Fruit fly (Drosophila melanogaster) whole organism, embryonic: Measurements from ENCODE around the gene Rab39.

ENCODE experiments used
- Adf1 ChIP-seq: fragments of 200-800 bp; sonication (Bioruptor generic); IDR thresholded peaks from 2 replicates; pipeline ENCODE4 v1.3.6; 2022; ENCODE audit warnings: missing biosample characterization, missing genetic modification characterization
- BtbVII ChIP-seq: fragments of 200-800 bp; sonication (Bioruptor generic); optimal IDR thresholded peaks from 3 replicates; lab custom pipeline; 2017; ENCODE audit warnings: missing biosample characterization, mild to moderate bottlenecking, missing genetic modification characterization
- CG10431 ChIP-seq: fragments of 200-800 bp; sonication (Bioruptor generic); optimal IDR thresholded peaks from 3 replicates; lab custom pipeline; 2018; ENCODE audit warnings: missing biosample characterization, mild to moderate bottlenecking, missing genetic modification characterization
- CG10959 ChIP-seq: fragments of 200-800 bp; sonication (Bioruptor generic); IDR thresholded peaks from 2 replicates; pipeline ENCODE4 v1.3.6; 2022; ENCODE audit warnings: missing biosample characterization, missing genetic modification characterization
- CG12104 ChIP-seq: fragments of 200-800 bp; sonication (Bioruptor generic); optimal IDR thresholded peaks from 3 replicates; lab custom pipeline; 2016; ENCODE audit warnings: missing biosample characterization, missing genetic modification characterization
- CG13123 ChIP-seq: fragments of 200-800 bp; sonication (Bioruptor generic); optimal IDR thresholded peaks from 2 replicates; lab custom pipeline; 2016; ENCODE audit warnings: missing biosample characterization, missing genetic modification characterization
- CG13296 ChIP-seq: fragments of 200-800 bp; sonication (Bioruptor generic); optimal IDR thresholded peaks from 3 replicates; lab custom pipeline; 2018; ENCODE audit warnings: missing biosample characterization, mild to moderate bottlenecking, missing genetic modification characterization
- CG1529 ChIP-seq: fragments of 200-800 bp; sonication (Bioruptor generic); optimal IDR thresholded peaks from 3 replicates; lab custom pipeline; 2018; ENCODE audit warnings: missing biosample characterization, missing genetic modification characterization
- CG1647 ChIP-seq: fragments of 200-800 bp; sonication (Bioruptor generic); optimal IDR thresholded peaks from 3 replicates; lab custom pipeline; 2016; ENCODE audit warnings: missing biosample characterization, missing genetic modification characterization
- CG16779 ChIP-seq: fragments of 200-800 bp; sonication (Bioruptor generic); IDR thresholded peaks from 2 replicates; pipeline ENCODE4 v1.3.6; 2022; ENCODE audit warnings: missing biosample characterization, missing genetic modification characterization
- CG17186 ChIP-seq: fragments of 200-800 bp; sonication (Bioruptor generic); optimal IDR thresholded peaks from 3 replicates; lab custom pipeline; 2017; ENCODE audit warnings: missing biosample characterization, missing genetic modification reagents, missing genetic modification characterization
- CG17612 ChIP-seq: fragments of 200-800 bp; sonication (Bioruptor generic); IDR thresholded peaks from 2 replicates; pipeline ENCODE4 v1.3.6; 2022; ENCODE audit warnings: missing biosample characterization, missing genetic modification characterization
- CG31365 ChIP-seq: fragments of 200-800 bp; sonication (Bioruptor generic); optimal IDR thresholded peaks from 2 replicates; lab custom pipeline; 2018; ENCODE audit warnings: missing biosample characterization, mild to moderate bottlenecking, missing genetic modification characterization
- CG34376 ChIP-seq: fragments of 200-800 bp; sonication (Bioruptor generic); optimal IDR thresholded peaks from 2 replicates; lab custom pipeline; 2018; ENCODE audit warnings: missing biosample characterization, mild to moderate bottlenecking, missing genetic modification characterization
- CG3995 ChIP-seq: fragments of 200-800 bp; sonication (Bioruptor generic); optimal IDR thresholded peaks from 3 replicates; lab custom pipeline; 2016; ENCODE audit warnings: missing biosample characterization, missing genetic modification characterization
- CG43689 ChIP-seq: fragments of 200-800 bp; sonication (Bioruptor generic); IDR thresholded peaks from 2 replicates; pipeline ENCODE4 v1.3.6; 2022; ENCODE audit warnings: missing biosample characterization, missing genetic modification characterization
- CG5180 ChIP-seq: fragments of 200-800 bp; sonication (Bioruptor generic); optimal IDR thresholded peaks from 3 replicates; lab custom pipeline; 2017; ENCODE audit warnings: missing biosample characterization, missing genetic modification characterization, mild to moderate bottlenecking, moderate library complexity, missing genetic modification reagents
- CG6254 ChIP-seq: fragments of 200-800 bp; sonication (Bioruptor generic); optimal IDR thresholded peaks from 3 replicates; lab custom pipeline; 2017; ENCODE audit warnings: mild to moderate bottlenecking, missing biosample characterization, missing genetic modification reagents, missing genetic modification characterization
- CG7786 ChIP-seq: fragments of 200-800 bp; sonication (Bioruptor generic); optimal IDR thresholded peaks from 2 replicates; lab custom pipeline; 2016; ENCODE audit warnings: missing biosample characterization, missing genetic modification characterization
- CG7928 ChIP-seq: fragments of 200-800 bp; sonication (Bioruptor generic); optimal IDR thresholded peaks from 2 replicates; lab custom pipeline; 2017; ENCODE audit warnings: missing biosample characterization, mild to moderate bottlenecking, missing genetic modification characterization
- CG8388 ChIP-seq: fragments of 200-800 bp; sonication (Bioruptor generic); optimal IDR thresholded peaks from 2 replicates; lab custom pipeline; 2019; ENCODE audit warnings: missing biosample characterization, mild to moderate bottlenecking, missing genetic modification characterization, moderate library complexity
- CG8765 ChIP-seq: fragments of 200-800 bp; sonication (Bioruptor generic); IDR thresholded peaks from 2 replicates; pipeline ENCODE4 v1.3.6; 2022; ENCODE audit warnings: missing biosample characterization, missing genetic modification characterization
- CG9817 ChIP-seq: fragments of 200-800 bp; sonication (Bioruptor generic); optimal IDR thresholded peaks from 2 replicates; lab custom pipeline; 2018; ENCODE audit warnings: missing biosample characterization, mild to moderate bottlenecking, missing genetic modification characterization, moderate library complexity
- Drgx ChIP-seq: fragments of 200-800 bp; sonication (Bioruptor generic); IDR thresholded peaks from 2 replicates; pipeline ENCODE4 v1.3.6; 2022; ENCODE audit warnings: missing biosample characterization, missing genetic modification characterization
- Eip74EF ChIP-seq, 2 experiments: fragments of 200-800 bp in 1 of 2; fragments of >200 bp in 1 of 2; sonication (Bioruptor generic) in 1 of 2; optimal IDR thresholded peaks; 2 replicates each; lab custom pipeline; 2017 to 2019; ENCODE audit warnings: missing biosample characterization in 2 of 2, missing genetic modification characterization in 2 of 2, mild to moderate bottlenecking in 1 of 2, moderate library complexity in 1 of 2
- Elba2 ChIP-seq: fragments of 200-800 bp; sonication (Bioruptor generic); optimal IDR thresholded peaks from 3 replicates; lab custom pipeline; 2016; ENCODE audit warnings: missing biosample characterization, missing genetic modification characterization
- Fer1 ChIP-seq: fragments of 200-800 bp; sonication (Bioruptor generic); optimal IDR thresholded peaks from 2 replicates; lab custom pipeline; 2017; ENCODE audit warnings: missing biosample characterization, mild to moderate bottlenecking, missing genetic modification characterization
- Fer3 ChIP-seq: fragments of 200-800 bp; sonication (Bioruptor generic); optimal IDR thresholded peaks from 2 replicates; lab custom pipeline; 2018; ENCODE audit warnings: missing biosample characterization, mild to moderate bottlenecking, missing genetic modification characterization, moderate library complexity
- Hand ChIP-seq: fragments of 200-800 bp; sonication (Bioruptor generic); optimal IDR thresholded peaks from 2 replicates; lab custom pipeline; 2017; ENCODE audit warnings: mild to moderate bottlenecking, missing biosample characterization, missing genetic modification reagents, missing genetic modification characterization
- Kr ChIP-seq: fragments of 200-800 bp; sonication (Bioruptor generic); optimal IDR thresholded peaks from 2 replicates; lab custom pipeline; 2017; ENCODE audit warnings: missing biosample characterization, mild to moderate bottlenecking, missing genetic modification characterization
- MBD-R2 ChIP-seq: fragments of 200-800 bp; sonication (Bioruptor generic); IDR thresholded peaks from 2 replicates; pipeline ENCODE4 v1.3.6; 2022; ENCODE audit warnings: missing biosample characterization, missing genetic modification characterization
- MTF-1 ChIP-seq: fragments of 200-800 bp; sonication (Bioruptor generic); optimal IDR thresholded peaks from 2 replicates; lab custom pipeline; 2018; ENCODE audit warnings: missing biosample characterization, mild to moderate bottlenecking, missing genetic modification characterization, borderline replicate concordance
- Nf-YA ChIP-seq: fragments of 200-800 bp; sonication (Bioruptor generic); IDR thresholded peaks from 2 replicates; pipeline ENCODE4 v1.3.6; 2022; ENCODE audit warnings: missing biosample characterization, missing genetic modification characterization
- Oaz ChIP-seq: fragments of 200-800 bp; sonication (Bioruptor generic); IDR thresholded peaks from 2 replicates; pipeline ENCODE4 v1.3.6; 2022; ENCODE audit warnings: missing biosample characterization, missing genetic modification characterization
- Opbp ChIP-seq: fragments of 200-800 bp; sonication (Bioruptor generic); IDR thresholded peaks from 3 replicates; pipeline ENCODE4 v1.3.6; 2022; ENCODE audit warnings: missing biosample characterization, missing genetic modification characterization; ENCODE audit not compliant: partially characterized antibody
- Ravus ChIP-seq: fragments of 200-800 bp; sonication (Bioruptor generic); IDR thresholded peaks from 2 replicates; pipeline ENCODE4 v1.3.6; 2022; ENCODE audit warnings: missing biosample characterization, missing genetic modification characterization
- Six4 ChIP-seq: fragments of 200-800 bp; sonication (Bioruptor generic); optimal IDR thresholded peaks from 2 replicates; lab custom pipeline; 2016; ENCODE audit warnings: missing biosample characterization, missing genetic modification characterization
- Spps ChIP-seq: fragments of 200-800 bp; sonication (Bioruptor generic); optimal IDR thresholded peaks from 2 replicates; lab custom pipeline; 2018; ENCODE audit warnings: missing biosample characterization, mild to moderate bottlenecking, missing genetic modification characterization
- Xrp1 ChIP-seq: fragments of 200-800 bp; sonication (Bioruptor generic); IDR thresholded peaks from 2 replicates; pipeline ENCODE4 v1.3.6; 2022; ENCODE audit warnings: missing biosample characterization, missing genetic modification characterization
- abd-A ChIP-seq: fragments of 200-800 bp; sonication (Bioruptor generic); optimal IDR thresholded peaks from 3 replicates; lab custom pipeline; 2019; ENCODE audit warnings: missing biosample characterization, mild to moderate bottlenecking, missing genetic modification characterization, moderate library complexity
- aop ChIP-seq: fragments of 200-800 bp; sonication (Bioruptor generic); IDR thresholded peaks from 2 replicates; pipeline ENCODE4 v1.3.6; 2022; ENCODE audit warnings: missing biosample characterization, missing genetic modification characterization
- bsh ChIP-seq, 2 experiments: fragments of 200-800 bp; sonication (Bioruptor generic); optimal IDR thresholded peaks; 2 replicates each; lab custom pipeline; 2017 to 2018; ENCODE audit warnings: mild to moderate bottlenecking in 2 of 2, missing biosample characterization in 2 of 2, missing genetic modification characterization in 2 of 2, moderate library complexity in 1 of 2
- ewg ChIP-seq: fragments of 200-800 bp; sonication (Bioruptor generic); optimal IDR thresholded peaks from 3 replicates; lab custom pipeline; 2017; ENCODE audit warnings: mild to moderate bottlenecking, missing biosample characterization, missing genetic modification reagents, missing genetic modification characterization
- gcm ChIP-seq: fragments of 200-800 bp; sonication (Bioruptor generic); optimal IDR thresholded peaks from 2 replicates; lab custom pipeline; 2019; ENCODE audit warnings: missing biosample characterization, mild to moderate bottlenecking, missing genetic modification characterization, moderate library complexity
- grau ChIP-seq: fragments of 200-800 bp; optimal IDR thresholded peaks from 3 replicates; lab custom pipeline; 2019; ENCODE audit warnings: missing biosample characterization, mild to moderate bottlenecking, missing genetic modification characterization, moderate library complexity
- kah ChIP-seq: fragments of 200-800 bp; sonication (Bioruptor generic); optimal IDR thresholded peaks from 2 replicates; lab custom pipeline; 2018; ENCODE audit warnings: missing biosample characterization, mild to moderate bottlenecking, missing genetic modification characterization
- org-1 ChIP-seq: fragments of 200-800 bp; sonication (Bioruptor generic); optimal IDR thresholded peaks from 2 replicates; lab custom pipeline; 2017; ENCODE audit warnings: missing biosample characterization, missing genetic modification characterization
- slbo ChIP-seq: fragments of 200-800 bp; sonication (Bioruptor generic); IDR thresholded peaks from 2 replicates; pipeline ENCODE4 v1.3.6; 2022; ENCODE audit warnings: missing biosample characterization, missing genetic modification characterization

The Rab39 gene

dm6 chrX:7698000-7698896 lies 36.5 kb upstream of the Rab39 start (continued):
- TF ChIP-seq Eip74EF (GFP tag; optimal IDR thresholded peaks at IDR 0.05; lab: Kevin White, UChicago) (peak in 1 of 2 experiments; percentile 97), Kr (GFP tag; lab: Kevin White, UChicago) (no peak), CG12104 (peak; percentile 91), MBD-R2 (GFP tag; lab: Robert Waterston, UW) (peak; percentile 91), aop (GFP tag; lab: Robert Waterston, UW) (peak; percentile 80; the same call in 1 of the 2 replicates), Drgx (GFP tag; lab: Robert Waterston, UW) (peak; percentile 97), CG10959 (GFP tag; lab: Robert Waterston, UW) (peak; percentile 82), Nf-YA (peak; percentile 94), CG3995 (GFP tag; lab: Kevin White, UChicago) (peak; percentile 71), CG7928 (GFP tag; lab: Kevin White, UChicago) (peak; percentile 76), Spps (tag; lab: Kevin White, UChicago) (peak; percentile 85), Hand (GFP tag; lab: Kevin White, UChicago) (peak; percentile 94), Elba2 (GFP tag; lab: Kevin White, UChicago) (no peak), kah (peak; percentile 90), Six4 (GFP tag; lab: Kevin White, UChicago) (peak; percentile 91), Opbp (no peak), CG6254 (GFP tag; lab: Kevin White, UChicago) (peak; percentile 89), CG8765 (GFP tag; lab: Robert Waterston, UW) (peak; percentile 74; the same call in 1 of the 2 replicates), Fer1 (GFP tag; lab: Kevin White, UChicago) (peak; percentile 96), CG10431 (GFP tag; lab: Kevin White, UChicago) (peak; percentile 80), BtbVII (GFP tag; lab: Kevin White, UChicago) (peak; percentile 94), abd-A (tag; lab: Kevin White, UChicago) (peak; percentile 50), CG31365 (tag; lab: Kevin White, UChicago) (peak; percentile 74), CG43689 (peak; percentile 93), CG1529 (GFP tag; lab: Kevin White, UChicago) (peak; percentile 91), Ravus (GFP tag; lab: Robert Waterston, UW) (peak; percentile 88), CG17186 (GFP tag; lab: Kevin White, UChicago) (peak; percentile 71), CG13296 (GFP tag; lab: Kevin White, UChicago) (peak; percentile 96), gcm (GFP tag; lab: Kevin White, UChicago) (peak; percentile 94), Oaz (peak; percentile 96), Adf1 (GFP tag; lab: Robert Waterston, UW) (peak; percentile 81), CG7786 (GFP tag; lab: Kevin White, UChicago) (peak; percentile 88), ewg (GFP tag; lab: Kevin White, UChicago) (peak; percentile 91), CG16779 (GFP tag; lab: Robert Waterston, UW) (peak; percentile 73), CG34376 (GFP tag; lab: Kevin White, UChicago) (peak; percentile 87), org-1 (GFP tag; lab: Kevin White, UChicago) (peak; percentile 92), MTF-1 (GFP tag; lab: Kevin White, UChicago) (peak; percentile 82), Xrp1 (GFP tag; lab: Robert Waterston, UW) (peak; percentile 95), CG13123 (GFP tag; lab: Kevin White, UChicago) (peak; percentile 79), Fer3 (tag; lab: Kevin White, UChicago) (peak; percentile 97), grau (tag; lab: Kevin White, UChicago) (peak; percentile 96), CG8388 (GFP tag; lab: Kevin White, UChicago) (peak; percentile 95), bsh (GFP tag; optimal IDR thresholded peaks at IDR 0.05; lab: Kevin White, UChicago) (peak; percentile 66 to 96), CG5180 (GFP tag; lab: Kevin White, UChicago) (peak; percentile 88), slbo (peak; percentile 97), CG9817 (tag; lab: Kevin White, UChicago) (peak; percentile 95), CG1647 (GFP tag; lab: Kevin White, UChicago) (peak; percentile 90), CG17612 (peak; percentile 84)
